Worm (Caenorhabditis elegans) whole organism, early embryonic: ENCODE results near the gene obr-1.

Experiments
- B0310.2 ChIP-seq: sonication (generic microtip); optimal IDR thresholded peaks from 2 replicates; lab custom pipeline; 2016; ENCODE audit warnings: mild to moderate bottlenecking, missing genetic modification characterization, missing compliant biosample characterization
- F13C5.2 ChIP-seq: sonication (generic microtip); optimal IDR thresholded peaks from 2 replicates; lab custom pipeline; 2017; ENCODE audit warnings: mild to moderate bottlenecking, missing genetic modification characterization, inconsistent platforms, missing compliant biosample characterization
- aly-1 ChIP-seq: sonication (generic microtip); optimal IDR thresholded peaks from 2 replicates; lab custom pipeline; 2016; ENCODE audit warnings: missing genetic modification characterization, missing compliant biosample characterization
- ama-1 ChIP-seq: fragments of 150-350 bp; optimal IDR thresholded peaks from 2 replicates; lab custom pipeline; 2014
- ceh-13 ChIP-seq: fragments of 200-800 bp; sonication (Bioruptor generic); optimal IDR thresholded peaks from 2 replicates; lab custom pipeline; 2018; ENCODE audit warnings: mild to moderate bottlenecking, missing genetic modification characterization, missing compliant biosample characterization
- ceh-36 ChIP-seq: sonication (generic microtip); optimal IDR thresholded peaks from 2 replicates; lab custom pipeline; 2016; ENCODE audit warnings: missing genetic modification characterization, inconsistent platforms, missing compliant biosample characterization
- ets-7 ChIP-seq: sonication (generic microtip); optimal IDR thresholded peaks from 2 replicates; lab custom pipeline; 2016; ENCODE audit warnings: missing genotype, missing genetic modification characterization, missing compliant biosample characterization
- flt-1 ChIP-seq: fragments of 200-800 bp; sonication (Bioruptor generic); IDR thresholded peaks from 2 replicates; pipeline ENCODE4 v1.3.6; 2022; ENCODE audit warnings: missing genetic modification characterization, missing compliant biosample characterization
- hmbx-1 ChIP-seq: sonication (generic microtip); optimal IDR thresholded peaks from 2 replicates; lab custom pipeline; 2016; ENCODE audit warnings: mild to moderate bottlenecking, missing genetic modification characterization, missing compliant biosample characterization
- hmg-4 ChIP-seq: fragments of 200-800 bp; sonication (Bioruptor generic); optimal IDR thresholded peaks from 2 replicates; lab custom pipeline; 2018; ENCODE audit warnings: mild to moderate bottlenecking, missing genetic modification characterization, missing compliant biosample characterization
- hnd-1 ChIP-seq: sonication (generic microtip); optimal IDR thresholded peaks from 2 replicates; lab custom pipeline; 2016; ENCODE audit warnings: missing genetic modification characterization, missing compliant biosample characterization
- pes-1 ChIP-seq: fragments of 200-800 bp; sonication (Bioruptor generic); IDR thresholded peaks from 2 replicates; pipeline ENCODE4 v1.3.6; 2022; ENCODE audit warnings: missing genetic modification reagents, missing genetic modification characterization, missing compliant biosample characterization
- scrt-1 ChIP-seq: fragments of 200-800 bp; sonication (Bioruptor generic); IDR thresholded peaks from 2 replicates; pipeline ENCODE4 v1.3.6; 2022; ENCODE audit warnings: missing genetic modification characterization, missing compliant biosample characterization
- sea-1 ChIP-seq: fragments of 200-800 bp; sonication (Bioruptor generic); conservative IDR thresholded peaks from 2 replicates; pipeline ENCODE4 v1.3.6; 2022; ENCODE audit warnings: missing genetic modification characterization, missing compliant biosample characterization
- tbx-11 ChIP-seq: fragments of 200-800 bp; sonication (Bioruptor generic); IDR thresholded peaks from 2 replicates; pipeline ENCODE4 v1.3.6; 2022; ENCODE audit warnings: missing genetic modification characterization, missing compliant biosample characterization
- tbx-37 ChIP-seq: fragments of 200-800 bp; sonication (Bioruptor generic); conservative IDR thresholded peaks from 2 replicates; pipeline ENCODE4 v1.3.6; 2022; ENCODE audit warnings: missing genetic modification reagents, missing genetic modification characterization, missing compliant biosample characterization
- tra-4 ChIP-seq: sonication (generic microtip); optimal IDR thresholded peaks from 2 replicates; lab custom pipeline; 2017; ENCODE audit warnings: missing genetic modification characterization, missing compliant biosample characterization

The obr-1 gene

ce11 chrIII:11270795-11271194 is at the start of gene obr-1:
Gene obr-1 (minus strand): TSS chrIII:11270895.
- TF ChIP-seq F13C5.2 (tag; lab: Kevin White, UChicago) (no peak), sea-1 (no peak), ets-7 (no peak), tra-4 (tag; lab: Kevin White, UChicago) (no peak), scrt-1 (GFP tag; lab: Robert Waterston, UW) (no peak), ama-1 (lab: Kevin White, UChicago) (no peak)

- TF ChIP-seq hmg-4 (GFP tag; lab: Kevin White, UChicago) (no peak), ets-7 (no peak)
Observed at ce11 chrIII:11318131-11318530, 47.4 kb upstream of the obr-1 start, which contains the start of gene teg-1. Gene teg-1 (minus strand): TSS chrIII:11318231.

- TF ChIP-seq ceh-13 (peak; percentile 37), sea-1 (no peak), tra-4 (tag; lab: Kevin White, UChicago) (peak; percentile 35), ets-7 (peak; percentile 64), scrt-1 (GFP tag; lab: Robert Waterston, UW) (no peak), flt-1 (peak; percentile 36; the same call in 1 of the 2 replicates), hmg-4 (GFP tag; lab: Kevin White, UChicago) (no peak), tbx-11 (GFP tag; lab: Robert Waterston, UW) (no peak), aly-1 (tag; lab: Kevin White, UChicago) (no peak), pes-1 (GFP tag; lab: Robert Waterston, UW) (peak; percentile 59), B0310.2 (tag; lab: Kevin White, UChicago) (peak; percentile 37), hnd-1 (tag; lab: Kevin White, UChicago) (peak; percentile 15), F13C5.2 (tag; lab: Kevin White, UChicago) (peak; percentile 85), tbx-37 (GFP tag; lab: Robert Waterston, UW) (peak; percentile 50; the same call in 1 of the 2 replicates)
Observed at ce11 chrIII:11317164-11317620, 46.5 kb upstream of the obr-1 start, which contains the start of gene mcm-10. Gene mcm-10 (plus strand): TSS chrIII:11317570.

- no peak for TF ChIP-seq ama-1 (lab: Kevin White, UChicago)
- no peak for TF ChIP-seq aly-1 (tag; lab: Kevin White, UChicago)
- TF ChIP-seq hmg-4 (GFP tag; lab: Kevin White, UChicago), result no peak
- TF ChIP-seq tra-4 (tag; lab: Kevin White, UChicago), result no peak
- TF ChIP-seq F13C5.2 (tag; lab: Kevin White, UChicago), result no peak
- no peak for TF ChIP-seq pes-1 (GFP tag; lab: Robert Waterston, UW)
- TF ChIP-seq tbx-37 (GFP tag; lab: Robert Waterston, UW), result no peak
- TF ChIP-seq scrt-1 (GFP tag; lab: Robert Waterston, UW), result no peak
- no peak for TF ChIP-seq tbx-11 (GFP tag; lab: Robert Waterston, UW)
- no peak for TF ChIP-seq B0310.2 (tag; lab: Kevin White, UChicago)
- TF ChIP-seq hmbx-1, result no peak
- TF ChIP-seq ets-7, result no peak
- TF ChIP-seq ceh-13, result no peak
- no peak for TF ChIP-seq sea-1
- no peak for TF ChIP-seq ceh-36 (tag; lab: Kevin White, UChicago)
- no peak for TF ChIP-seq flt-1
Observed at ce11 chrIII:11311466-11311865, 40.8 kb upstream of the obr-1 start, which contains the start of gene rab-35. Gene rab-35 (minus strand): TSS chrIII:11311566.

- TF ChIP-seq ceh-36 (tag; lab: Kevin White, UChicago), result no peak
- TF ChIP-seq ets-7, result peak; percentile 15
- TF ChIP-seq scrt-1 (GFP tag; lab: Robert Waterston, UW), result 0 out of 2 replicates have a peak, but pooled peaks have one; percentile 60
- no peak for TF ChIP-seq tra-4 (tag; lab: Kevin White, UChicago)
- TF ChIP-seq tbx-11 (GFP tag; lab: Robert Waterston, UW), result 0 out of 2 replicates have a peak, but pooled peaks have one; percentile 34
- peak; percentile 83 for TF ChIP-seq tbx-37 (GFP tag; lab: Robert Waterston, UW)
- TF ChIP-seq pes-1 (GFP tag; lab: Robert Waterston, UW), result peak; percentile 66
- no peak for TF ChIP-seq hmg-4 (GFP tag; lab: Kevin White, UChicago)
Observed at ce11 chrIII:11290554-11290953, 19.9 kb upstream of the obr-1 start, which contains the start of the genes gly-9, mib-1 and smc-3. Gene gly-9 (minus strand): TSS chrIII:11290580. Gene mib-1 (minus strand): TSS chrIII:11290676. Gene smc-3 (plus strand): TSS chrIII:11290904.

- no peak for TF ChIP-seq F13C5.2 (tag; lab: Kevin White, UChicago)
- no peak for TF ChIP-seq flt-1
- TF ChIP-seq pes-1 (GFP tag; lab: Robert Waterston, UW), result no peak
- TF ChIP-seq hmg-4 (GFP tag; lab: Kevin White, UChicago), result no peak
- no peak for TF ChIP-seq sea-1
- no peak for TF ChIP-seq hnd-1 (tag; lab: Kevin White, UChicago)
- TF ChIP-seq scrt-1 (GFP tag; lab: Robert Waterston, UW), result no peak
- no peak for TF ChIP-seq ama-1 (lab: Kevin White, UChicago)
- no peak for TF ChIP-seq tbx-11 (GFP tag; lab: Robert Waterston, UW)
- no peak for TF ChIP-seq ceh-36 (tag; lab: Kevin White, UChicago)
- TF ChIP-seq tbx-37 (GFP tag; lab: Robert Waterston, UW), result no peak
- TF ChIP-seq B0310.2 (tag; lab: Kevin White, UChicago), result no peak
- TF ChIP-seq tra-4 (tag; lab: Kevin White, UChicago), result no peak
Observed at ce11 chrIII:11289876-11290275, 19.2 kb upstream of the obr-1 start.

ce11 chrIII:11288295-11288694 is 17.6 kb upstream of the obr-1 start:
- no peak for TF ChIP-seq B0310.2 (tag; lab: Kevin White, UChicago)
- TF ChIP-seq tbx-37 (GFP tag; lab: Robert Waterston, UW), result no peak
- no peak for TF ChIP-seq pes-1 (GFP tag; lab: Robert Waterston, UW)
- TF ChIP-seq F13C5.2 (tag; lab: Kevin White, UChicago), result no peak
- TF ChIP-seq sea-1, result no peak
- no peak for TF ChIP-seq ama-1 (lab: Kevin White, UChicago)
- no peak for TF ChIP-seq ets-7
- TF ChIP-seq hmbx-1, result no peak
- TF ChIP-seq aly-1 (tag; lab: Kevin White, UChicago), result no peak
- TF ChIP-seq tra-4 (tag; lab: Kevin White, UChicago), result no peak
